Worm (Caenorhabditis elegans): Measurements from ENCODE around the gene str-43.
"Not testable (repeated sequence)": the region's sequence is repeated elsewhere in the genome, so short reads cannot be mapped to it uniquely, and the experiment has no call there.

DNA sequence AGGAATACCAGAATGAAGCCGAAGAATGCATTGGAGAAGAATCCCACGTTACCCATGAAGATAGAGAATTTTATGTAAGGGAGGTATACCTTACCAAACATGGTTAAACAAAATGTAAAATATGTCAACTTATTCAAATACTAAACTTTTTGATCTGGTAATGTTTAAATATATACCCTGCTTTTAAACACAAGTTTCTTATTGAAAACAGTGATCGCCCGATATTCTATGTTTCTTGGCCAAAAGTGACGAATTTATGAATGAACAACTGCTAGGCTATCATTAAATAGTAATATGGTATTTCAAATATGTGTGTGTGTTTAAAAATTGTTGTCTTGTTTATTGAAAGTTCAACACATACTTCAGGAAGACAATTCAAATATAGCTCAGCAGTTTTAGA lies 3.6 kb downstream of the str-43 start, which contains the start of gene T23D5.8:
- not testable (repeated sequence) for TF ChIP-seq ref-1 (GFP tag; conservative IDR thresholded peaks at IDR 0.05); ztf-29 (GFP tag; IDR thresholded peaks at IDR 0.05); ztf-23 (GFP tag; IDR thresholded peaks at IDR 0.05); med-1 (GFP tag; optimal IDR thresholded peaks at IDR 0.05; ENCODE audit: insufficient read depth); T22C8.4 (GFP tag; IDR thresholded peaks at IDR 0.05); flt-1 (GFP tag; IDR thresholded peaks at IDR 0.05)
